Fruit fly (Drosophila melanogaster) whole organism, embryonic: ENCODE results near the gene CG6951.

Experiments used
- BEAF-32 ChIP-seq: fragments of 200-800 bp; sonication (Bioruptor generic); optimal IDR thresholded peaks from 3 replicates; lab custom pipeline; 2017; ENCODE audit warnings: missing biosample characterization, missing genetic modification characterization, mild to moderate bottlenecking, moderate library complexity, missing genetic modification reagents
- CG11723 ChIP-seq: fragments of 200-800 bp; sonication (Bioruptor generic); optimal IDR thresholded peaks from 2 replicates; lab custom pipeline; 2017; ENCODE audit warnings: missing biosample characterization, mild to moderate bottlenecking, missing genetic modification characterization
- CG13123 ChIP-seq: fragments of 200-800 bp; sonication (Bioruptor generic); optimal IDR thresholded peaks from 2 replicates; lab custom pipeline; 2016; ENCODE audit warnings: missing biosample characterization, missing genetic modification characterization
- CG13624 ChIP-seq: fragments of 200-800 bp; sonication (Bioruptor generic); optimal IDR thresholded peaks from 2 replicates; lab custom pipeline; 2016; ENCODE audit warnings: missing biosample characterization, missing genetic modification characterization
- CG14014 ChIP-seq: fragments of 200-800 bp; sonication (Bioruptor generic); IDR thresholded peaks from 2 replicates; pipeline ENCODE4 v1.3.6; 2022; ENCODE audit warnings: missing biosample characterization, missing genetic modification characterization
- CG17359 ChIP-seq: fragments of 200-800 bp; sonication (Bioruptor generic); optimal IDR thresholded peaks from 3 replicates; lab custom pipeline; 2018; ENCODE audit warnings: missing biosample characterization, mild to moderate bottlenecking, missing genetic modification characterization, moderate library complexity
- CG2202 ChIP-seq: fragments of 200-800 bp; sonication (Bioruptor generic); optimal IDR thresholded peaks from 2 replicates; lab custom pipeline; 2018; ENCODE audit warnings: missing biosample characterization, mild to moderate bottlenecking, missing genetic modification characterization
- CG2875 ChIP-seq: fragments of 200-800 bp; sonication (Bioruptor generic); optimal IDR thresholded peaks from 2 replicates; lab custom pipeline; 2017; ENCODE audit warnings: missing biosample characterization, mild to moderate bottlenecking, missing genetic modification characterization, missing genetic modification reagents
- CG30020 ChIP-seq: fragments of 200-800 bp; optimal IDR thresholded peaks from 2 replicates; lab custom pipeline; 2019; ENCODE audit warnings: missing biosample characterization, mild to moderate bottlenecking, missing genetic modification characterization, moderate library complexity
- CG6272 ChIP-seq: fragments of 200-800 bp; sonication (Bioruptor generic); IDR thresholded peaks from 2 replicates; pipeline ENCODE4 v1.3.6; 2022; ENCODE audit warnings: missing biosample characterization, missing genetic modification characterization
- CG6791 ChIP-seq: fragments of 200-800 bp; sonication (Bioruptor generic); IDR thresholded peaks from 3 replicates; pipeline ENCODE4 v1.3.6; 2022; ENCODE audit warnings: missing biosample characterization, missing genetic modification characterization; ENCODE audit not compliant: partially characterized antibody
- CG8478 ChIP-seq: fragments of >200 bp; optimal IDR thresholded peaks from 2 replicates; lab custom pipeline; 2018
- CHES-1-like ChIP-seq: fragments of 200-800 bp; sonication (Bioruptor generic); optimal IDR thresholded peaks from 2 replicates; lab custom pipeline; 2016; ENCODE audit warnings: missing biosample characterization, missing genetic modification characterization
- Dfd ChIP-seq, 2 experiments: fragments of >200 bp; optimal IDR thresholded peaks; 2 replicates each; lab custom pipeline; 2017; ENCODE audit warnings: missing biosample characterization in 2 of 2, missing genetic modification characterization in 2 of 2
- Doc2 ChIP-seq: fragments of 200-800 bp; sonication (Bioruptor generic); IDR thresholded peaks from 2 replicates; pipeline ENCODE4 v1.3.6; 2022; ENCODE audit warnings: missing biosample characterization, missing genetic modification characterization
- E2f2 ChIP-seq: fragments of 200-800 bp; sonication (Bioruptor generic); IDR thresholded peaks from 2 replicates; pipeline ENCODE4 v1.3.6; 2022; ENCODE audit warnings: missing biosample characterization, missing genetic modification characterization
- Fer1 ChIP-seq: fragments of 200-800 bp; sonication (Bioruptor generic); optimal IDR thresholded peaks from 2 replicates; lab custom pipeline; 2017; ENCODE audit warnings: missing biosample characterization, mild to moderate bottlenecking, missing genetic modification characterization
- Fer3 ChIP-seq: fragments of 200-800 bp; sonication (Bioruptor generic); optimal IDR thresholded peaks from 2 replicates; lab custom pipeline; 2018; ENCODE audit warnings: missing biosample characterization, mild to moderate bottlenecking, missing genetic modification characterization, moderate library complexity
- HmgD ChIP-seq: fragments of 200-800 bp; sonication (Bioruptor generic); optimal IDR thresholded peaks from 3 replicates; lab custom pipeline; 2016; ENCODE audit warnings: missing biosample characterization, missing genetic modification characterization
- Nf-YB ChIP-seq: fragments of 200-800 bp; sonication (Bioruptor generic); optimal IDR thresholded peaks from 3 replicates; lab custom pipeline; 2019; ENCODE audit warnings: missing biosample characterization, mild to moderate bottlenecking, missing genetic modification characterization, moderate library complexity
- Oli ChIP-seq: fragments of 200-800 bp; sonication (Bioruptor generic); optimal IDR thresholded peaks from 2 replicates; lab custom pipeline; 2018; ENCODE audit warnings: missing biosample characterization, mild to moderate bottlenecking, missing genetic modification characterization, moderate library complexity
- PHDP ChIP-seq: fragments of 200-800 bp; sonication (Bioruptor generic); optimal IDR thresholded peaks from 3 replicates; lab custom pipeline; 2018; ENCODE audit warnings: missing biosample characterization, mild to moderate bottlenecking, missing genetic modification characterization, moderate library complexity
- Vsx1 ChIP-seq: fragments of 200-800 bp; sonication (Bioruptor generic); optimal IDR thresholded peaks from 2 replicates; lab custom pipeline; 2017; ENCODE audit warnings: missing biosample characterization, mild to moderate bottlenecking, missing genetic modification characterization, missing genetic modification reagents
- al ChIP-seq: fragments of 200-800 bp; sonication (Bioruptor generic); IDR thresholded peaks from 2 replicates; pipeline ENCODE4 v1.3.6; 2022; ENCODE audit warnings: missing biosample characterization, missing genetic modification characterization
- ato ChIP-seq: fragments of 200-800 bp; sonication (Bioruptor generic); IDR thresholded peaks from 2 replicates; pipeline ENCODE4 v1.3.6; 2022; ENCODE audit warnings: missing biosample characterization, missing genetic modification characterization; ENCODE audit not compliant: partially characterized antibody
- br ChIP-seq: fragments of >200 bp; optimal IDR thresholded peaks from 2 replicates; lab custom pipeline; 2017
- chn ChIP-seq: fragments of 200-800 bp; sonication (Bioruptor generic); optimal IDR thresholded peaks from 2 replicates; lab custom pipeline; 2016; ENCODE audit warnings: missing biosample characterization, missing genetic modification characterization
- croc ChIP-seq: fragments of 200-800 bp; sonication (Bioruptor generic); conservative IDR thresholded peaks from 3 replicates; pipeline ENCODE4 v1.3.6; 2022; ENCODE audit warnings: missing biosample characterization, missing genetic modification characterization
- cwo ChIP-seq: fragments of 200-800 bp; sonication (Bioruptor generic); optimal IDR thresholded peaks from 3 replicates; lab custom pipeline; 2017; ENCODE audit warnings: missing biosample characterization, missing genetic modification characterization, mild to moderate bottlenecking, moderate library complexity, missing genetic modification reagents
- dm ChIP-seq: fragments of 200-800 bp; sonication (Bioruptor generic); optimal IDR thresholded peaks from 3 replicates; lab custom pipeline; 2016; ENCODE audit warnings: missing biosample characterization, missing genetic modification characterization
- dmrt99B ChIP-seq: fragments of 200-800 bp; sonication (Bioruptor generic); optimal IDR thresholded peaks from 2 replicates; lab custom pipeline; 2018; ENCODE audit warnings: missing biosample characterization, mild to moderate bottlenecking, missing genetic modification characterization, moderate library complexity
- eve ChIP-seq, 2 experiments: fragments of >200 bp; optimal IDR thresholded peaks; 2 replicates each; lab custom pipeline; 2017; ENCODE audit warnings: missing biosample characterization in 2 of 2, missing genetic modification characterization in 2 of 2
- grau ChIP-seq: fragments of 200-800 bp; optimal IDR thresholded peaks from 3 replicates; lab custom pipeline; 2019; ENCODE audit warnings: missing biosample characterization, mild to moderate bottlenecking, missing genetic modification characterization, moderate library complexity
- kah ChIP-seq: fragments of 200-800 bp; sonication (Bioruptor generic); optimal IDR thresholded peaks from 2 replicates; lab custom pipeline; 2018; ENCODE audit warnings: missing biosample characterization, mild to moderate bottlenecking, missing genetic modification characterization
- mirr ChIP-seq: fragments of 200-800 bp; sonication (Bioruptor generic); optimal IDR thresholded peaks from 3 replicates; lab custom pipeline; 2018; ENCODE audit warnings: missing biosample characterization, mild to moderate bottlenecking, missing genetic modification characterization
- nerfin-2 ChIP-seq: fragments of 200-800 bp; sonication (Bioruptor generic); IDR thresholded peaks from 2 replicates; pipeline ENCODE4 v1.3.6; 2022; ENCODE audit warnings: missing biosample characterization, missing genetic modification characterization; ENCODE audit not compliant: partially characterized antibody
- sens ChIP-seq: fragments of 200-800 bp; sonication (Bioruptor generic); peaks from one replicate; lab custom pipeline; 2016; ENCODE audit warnings: missing biosample characterization, missing genetic modification characterization
- ttk ChIP-seq: fragments of 200-800 bp; sonication (Bioruptor generic); IDR thresholded peaks from 2 replicates; pipeline ENCODE4 v2.1.2; 2022; ENCODE audit warnings: missing biosample characterization, missing genetic modification characterization
- vnd ChIP-seq: fragments of 200-800 bp; sonication (Bioruptor generic); IDR thresholded peaks from 3 replicates; pipeline ENCODE4 v1.3.6; 2022; ENCODE audit warnings: missing biosample characterization, missing genetic modification characterization; ENCODE audit not compliant: partially characterized antibody
- zfh1 ChIP-seq: fragments of 200-800 bp; sonication (Bioruptor generic); IDR thresholded peaks from 3 replicates; pipeline ENCODE4 v1.3.6; 2022; ENCODE audit warnings: missing biosample characterization, missing genetic modification characterization

Gene CG6951

DNA sequence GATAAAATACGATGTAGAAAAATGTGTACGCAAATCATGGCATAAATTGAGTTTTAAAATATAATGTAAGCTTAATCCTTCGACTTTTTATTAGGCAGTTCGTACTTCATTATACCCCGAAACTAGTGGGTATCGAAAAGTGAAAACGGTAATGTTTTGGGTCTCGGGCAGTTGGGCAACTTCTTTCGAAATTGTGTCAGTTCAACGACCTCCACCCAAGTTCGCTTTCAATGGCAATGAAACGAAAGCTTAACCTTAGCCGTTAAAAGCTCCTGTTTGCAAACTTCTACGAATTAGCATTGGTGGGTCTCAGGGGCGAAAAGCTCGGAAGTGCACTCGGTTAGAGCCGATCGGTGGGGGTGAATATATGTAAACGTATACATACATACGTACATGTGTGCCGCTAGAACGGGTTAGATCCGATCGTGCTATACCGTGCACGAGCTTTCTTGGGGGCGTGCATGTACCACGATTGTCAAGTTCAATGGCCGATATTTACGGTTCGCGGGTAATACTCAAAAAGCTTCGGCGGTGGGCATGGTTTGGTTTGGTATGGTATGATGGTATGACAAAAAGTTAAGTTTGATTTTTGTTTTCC lies 10.8 kb upstream of the CG6951 start (continued):
- TF ChIP-seq vnd (GFP tag; lab: Robert Waterston, UW), result 0 out of 3 replicates have a peak, but pooled peaks have one; percentile 33

DNA sequence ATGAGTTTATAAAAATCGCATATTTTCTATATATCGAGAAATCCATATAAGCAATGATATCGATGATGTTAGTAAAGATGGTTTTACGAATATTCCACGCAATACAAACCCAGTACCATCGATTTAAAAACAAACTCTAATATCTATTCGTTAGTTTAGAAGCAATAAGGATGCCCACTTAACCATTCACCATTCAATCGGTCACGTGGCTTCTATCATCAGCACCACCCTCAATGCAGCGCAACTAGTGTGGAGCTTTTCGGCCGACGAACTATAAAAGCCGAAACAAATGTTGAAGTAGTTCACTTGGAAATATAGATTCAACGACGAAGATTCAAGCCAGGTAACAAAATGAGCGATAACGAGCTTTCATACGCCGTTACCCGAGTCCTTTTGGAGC lies 9.7 kb upstream of the CG6951 start, which contains the start of gene CG13813:
TSS of gene CG13813 (plus strand) at position 301 of the 400 bp plus-strand sequence.
- TF ChIP-seq dm (GFP tag; lab: Kevin White, UChicago) (no peak), Oli (tag; lab: Kevin White, UChicago) (no peak), eve (GFP tag; optimal IDR thresholded peaks at IDR 0.05; lab: Kevin White, UChicago) (no peak), BEAF-32 (GFP tag; lab: Kevin White, UChicago) (no peak), CG13123 (no peak), CG6272 (no peak), CG13624 (GFP tag; lab: Kevin White, UChicago) (no peak), PHDP (tag; lab: Kevin White, UChicago) (no peak)

DNA sequence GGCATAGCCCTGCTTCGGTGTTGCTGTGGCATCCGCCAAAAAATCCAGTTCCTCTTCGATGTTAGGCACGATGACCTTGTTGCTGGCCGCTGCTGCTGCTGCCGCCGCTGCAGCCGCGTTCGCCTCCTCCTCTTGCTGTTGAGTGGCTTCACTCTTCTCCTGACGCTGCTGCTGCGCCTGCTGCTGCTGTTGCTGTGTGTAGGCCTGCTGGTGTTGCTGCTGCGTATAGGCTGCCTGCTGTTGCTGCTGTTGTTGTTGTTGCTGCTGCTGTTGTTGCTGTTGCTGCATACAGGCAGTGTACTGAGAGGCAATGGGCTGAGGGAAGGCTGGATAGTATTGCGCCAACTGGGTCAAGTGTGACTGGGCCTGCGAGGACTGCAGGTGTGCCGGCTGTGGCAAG lies 3.9 kb upstream of the CG6951 start:
- TF ChIP-seq CG8478 (lab: Kevin White, UChicago), result peak; percentile 78
- TF ChIP-seq dmrt99B, result no peak
- TF ChIP-seq Dfd (GFP tag; optimal IDR thresholded peaks at IDR 0.05; lab: Kevin White, UChicago), result peak in 1 of 2 experiments; percentile 84

DNA sequence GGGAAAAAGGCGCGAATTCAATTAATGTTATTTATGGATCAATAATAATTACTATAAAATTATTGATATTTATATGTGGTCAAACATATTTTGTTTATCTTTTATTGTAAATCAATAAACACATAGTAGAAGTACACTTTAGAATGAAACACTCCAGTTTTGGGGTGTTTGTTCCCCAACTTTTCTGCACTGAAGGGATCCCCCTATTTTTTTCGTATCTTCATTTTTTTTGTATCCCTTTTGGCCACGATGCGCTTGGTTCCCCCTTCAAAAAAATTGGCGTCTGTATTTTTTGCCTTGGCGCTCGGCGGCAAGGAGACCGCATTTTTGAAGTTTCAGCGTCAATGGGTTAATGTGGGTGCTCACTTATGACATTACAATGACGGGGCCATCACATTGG lies 314 bp upstream of the CG6951 start, which contains the start of gene Clc:
TSS of gene Clc (plus strand) at position 301 of the 400 bp plus-strand sequence.
- TF ChIP-seq zfh1 (GFP tag; lab: Robert Waterston, UW), result no peak
- peak; percentile 10 for TF ChIP-seq sens (GFP tag; lab: Kevin White, UChicago)
- no peak for TF ChIP-seq nerfin-2 (GFP tag; lab: Robert Waterston, UW)
- TF ChIP-seq, all 482 proteins: peak for 1

DNA sequence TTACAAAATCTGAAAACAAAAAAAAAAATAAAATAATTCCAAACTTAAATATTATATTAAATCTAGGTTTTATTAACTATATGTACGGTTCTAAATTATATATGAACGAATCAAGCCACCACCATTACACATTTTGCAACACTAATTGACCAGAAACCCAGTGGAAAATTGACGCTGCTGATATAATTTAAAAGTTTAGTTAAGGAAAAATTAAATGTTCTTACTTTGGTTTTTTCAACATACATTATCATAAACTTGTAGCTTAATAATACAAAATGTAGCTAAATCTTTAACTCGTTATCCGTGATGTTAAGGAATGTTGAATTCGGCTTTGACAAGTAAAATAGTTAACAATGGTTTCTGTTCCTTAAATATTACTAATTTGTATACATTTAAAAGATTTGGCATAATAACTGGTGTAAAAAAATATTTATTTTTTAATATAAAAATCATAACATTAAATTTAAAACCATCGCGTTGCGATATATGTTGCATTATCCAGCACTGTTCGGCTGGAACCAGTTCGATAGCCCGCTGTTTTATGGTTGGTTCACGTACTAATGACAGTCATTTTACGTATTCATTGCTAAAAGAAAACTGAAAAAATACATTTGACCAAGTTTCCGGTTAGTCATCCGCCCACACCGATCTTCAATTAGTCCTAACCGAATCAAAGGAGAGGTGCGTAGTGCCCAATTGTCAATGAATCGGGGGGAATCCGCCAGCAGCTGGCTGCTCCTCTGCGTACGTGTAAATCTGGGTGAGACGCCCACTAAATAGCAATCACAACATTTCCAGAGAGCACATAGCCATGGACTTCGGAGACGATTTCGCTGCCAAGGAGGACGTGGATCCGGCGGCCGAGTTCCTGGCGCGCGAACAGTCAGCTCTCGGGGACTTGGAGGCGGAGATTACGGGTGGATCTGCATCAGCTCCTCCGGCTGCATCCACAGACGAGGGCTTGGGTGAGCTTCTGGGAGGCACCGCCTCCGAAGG lies 1.2 kb downstream of the CG6951 start:
- TF ChIP-seq CG2202 (tag; lab: Kevin White, UChicago), result peak; percentile 23
- TF ChIP-seq Doc2, result no peak
- TF ChIP-seq CG14014, result peak; percentile 43; the same call in 1 of the 2 replicates
- no peak for TF ChIP-seq chn
- TF ChIP-seq ato (GFP tag; lab: Robert Waterston, UW), result no peak
- no peak for TF ChIP-seq mirr
- TF ChIP-seq al (GFP tag; lab: Robert Waterston, UW), result peak; percentile 32; the same call in 1 of the 2 replicates
- TF ChIP-seq CG11723, result peak; percentile 6
- peak; percentile 39 for TF ChIP-seq Nf-YB (GFP tag; lab: Kevin White, UChicago)
- no peak for TF ChIP-seq croc (GFP tag; lab: Robert Waterston, UW)
- TF ChIP-seq Vsx1 (GFP tag; lab: Kevin White, UChicago), result no peak
- peak; percentile 29 for TF ChIP-seq Fer3
- peak; percentile 39; the same call in 1 of the 2 replicates for TF ChIP-seq E2f2 (GFP tag; lab: Robert Waterston, UW)
- peak; percentile 0 for TF ChIP-seq CG2875 (GFP tag; lab: Kevin White, UChicago)
- peak; percentile 45; the same call in 1 of the 3 replicates for TF ChIP-seq CG6791
- peak; percentile 15 for TF ChIP-seq CG30020 (tag; lab: Kevin White, UChicago)
- TF ChIP-seq HmgD (GFP tag; lab: Kevin White, UChicago), result no peak
- peak; percentile 71 for TF ChIP-seq grau (tag; lab: Kevin White, UChicago)
- TF ChIP-seq kah (GFP tag; lab: Kevin White, UChicago), result no peak
- peak; percentile 64 for TF ChIP-seq dmrt99B
- peak; percentile 50 for TF ChIP-seq Fer1 (GFP tag; lab: Kevin White, UChicago)
- no peak for TF ChIP-seq br (lab: Kevin White, UChicago)
- peak; percentile 47 for TF ChIP-seq cwo (GFP tag; lab: Kevin White, UChicago)
- peak; percentile 69 for TF ChIP-seq CG17359
- no peak for TF ChIP-seq CHES-1-like
- TF ChIP-seq ttk (GFP tag; lab: Robert Waterston, UW), result peak; percentile 32; the same call in 1 of the 2 replicates
